Worm (Caenorhabditis elegans) whole organism, midembryonic: ENCODE results near the gene F14H8.8.

Experiments
- cog-1 ChIP-seq: sonication (generic microtip); optimal IDR thresholded peaks from 2 replicates; lab custom pipeline; 2016; ENCODE audit warnings: missing genetic modification characterization, missing compliant biosample characterization
- flt-1 ChIP-seq: fragments of 200-800 bp; sonication (Bioruptor generic); IDR thresholded peaks from 2 replicates; pipeline ENCODE4 v1.3.6; 2022; ENCODE audit warnings: missing genetic modification characterization, missing compliant biosample characterization
- ref-1 ChIP-seq: fragments of 200-800 bp; sonication (Bioruptor generic); conservative IDR thresholded peaks from 2 replicates; pipeline ENCODE4 v1.3.6; 2022; ENCODE audit warnings: missing genetic modification reagents, missing genetic modification characterization, missing compliant biosample characterization
- ztf-23 ChIP-seq: fragments of 200-800 bp; sonication (Bioruptor generic); IDR thresholded peaks from 2 replicates; pipeline ENCODE4 v1.3.6; 2022; ENCODE audit warnings: missing genetic modification reagents, missing genetic modification characterization, missing compliant biosample characterization

- TF ChIP-seq ref-1 (GFP tag; lab: Robert Waterston, UW) (no peak), cog-1 (peak; percentile 87), flt-1 (GFP tag; lab: Robert Waterston, UW) (0 out of 2 replicates have a peak, but pooled peaks have one; percentile 11), ztf-23 (GFP tag; lab: Robert Waterston, UW) (no peak)
Observed at ce11 chrV:15071015-15071810, 41.9 kb downstream of the F14H8.8 start, which contains the start of gene unc-76.
